Worm (Caenorhabditis elegans) whole organism, late embryonic: ENCODE data around the gene clec-203.

Source experiments
- ama-1 ChIP-seq: fragments of 150-350 bp; optimal IDR thresholded peaks from 2 replicates; lab custom pipeline; 2014
- nhr-11 ChIP-seq: fragments of 150-350 bp; optimal IDR thresholded peaks from 2 replicates; lab custom pipeline; 2014; ENCODE audit warnings: missing biosample characterization, missing genetic modification characterization
- tbx-7 ChIP-seq: sonication (generic microtip); optimal IDR thresholded peaks from 2 replicates; lab custom pipeline; 2016; ENCODE audit warnings: missing genotype, missing genetic modification characterization, missing compliant biosample characterization
- unc-86 ChIP-seq: sonication (generic microtip); optimal IDR thresholded peaks from 2 replicates; lab custom pipeline; 2016; ENCODE audit warnings: missing genetic modification characterization, missing compliant biosample characterization

ce11 chrV:1092359-1092758 lies 4.3 kb downstream of the clec-203 start, which contains the start of gene Y50D4B.4:
- TF ChIP-seq unc-86 (no peak), nhr-11 (tag; lab: Kevin White, UChicago) (no peak), ama-1 (no peak), tbx-7 (tag; lab: Kevin White, UChicago) (no peak)
